Worm (Caenorhabditis elegans): ENCODE data around the gene F53A2.1.

The F53A2.1 gene

DNA sequence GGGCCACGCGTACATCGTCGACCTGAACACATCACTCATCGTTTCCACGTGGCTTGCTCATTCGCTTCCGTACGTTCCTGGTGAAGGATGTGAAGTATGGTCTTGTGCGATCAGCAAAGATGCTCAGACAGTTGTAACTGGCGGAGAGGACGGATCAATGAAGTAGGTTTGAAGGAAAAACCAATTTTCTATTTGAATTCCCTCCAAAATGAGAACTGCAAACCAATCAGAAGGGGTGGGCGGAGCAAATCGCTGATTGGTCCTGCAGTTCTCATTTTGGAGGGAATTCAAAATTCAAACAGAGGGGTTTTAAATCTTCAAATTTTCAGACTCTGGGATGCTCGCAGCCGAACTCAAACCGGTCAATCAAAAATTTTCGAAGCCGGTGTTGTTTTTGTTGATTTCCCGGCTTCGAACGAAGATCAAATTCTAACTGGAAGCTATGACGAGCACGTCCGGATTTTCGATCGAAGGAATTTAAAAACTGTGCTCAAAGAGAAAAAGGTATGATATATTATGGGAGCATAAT is 7.2 kb downstream of the F53A2.1 start:
- TF ChIP-seq ztf-28 (GFP tag; IDR thresholded peaks at IDR 0.05) (no peak), ekl-4 (GFP tag; IDR thresholded peaks at IDR 0.05) (no peak), Y95B8A.8 (GFP tag; IDR thresholded peaks at IDR 0.05) (no peak), let-526 (GFP tag; IDR thresholded peaks at IDR 0.05) (no peak), rpc-1 (optimal IDR thresholded peaks at IDR 0.05) (no peak), rpc-1 (tag; optimal IDR thresholded peaks at IDR 0.05) (no peak), bed-1 (GFP tag; IDR thresholded peaks at IDR 0.05) (no peak), tbp1 (GFP tag; optimal IDR thresholded peaks at IDR 0.05) (no peak), ztf-25 (GFP tag; IDR thresholded peaks at IDR 0.05) (no peak), sptf-2 (GFP tag; optimal IDR thresholded peaks at IDR 0.05) (no peak), sea-2 (GFP tag; IDR thresholded peaks at IDR 0.05) (no peak), C17E4.6 (GFP tag; IDR thresholded peaks at IDR 0.05) (no peak), F10E7.11 (tag; optimal IDR thresholded peaks at IDR 0.05) (no peak), egl-18 (GFP tag; IDR thresholded peaks at IDR 0.05) (no peak), lsy-27 (tag; optimal IDR thresholded peaks at IDR 0.05; ENCODE audit: borderline replicate concordance, insufficient read depth) (no peak), F33H1.4 (GFP tag; IDR thresholded peaks at IDR 0.05) (no peak), lir-1 (GFP tag; conservative IDR thresholded peaks at IDR 0.05) (no peak)

DNA sequence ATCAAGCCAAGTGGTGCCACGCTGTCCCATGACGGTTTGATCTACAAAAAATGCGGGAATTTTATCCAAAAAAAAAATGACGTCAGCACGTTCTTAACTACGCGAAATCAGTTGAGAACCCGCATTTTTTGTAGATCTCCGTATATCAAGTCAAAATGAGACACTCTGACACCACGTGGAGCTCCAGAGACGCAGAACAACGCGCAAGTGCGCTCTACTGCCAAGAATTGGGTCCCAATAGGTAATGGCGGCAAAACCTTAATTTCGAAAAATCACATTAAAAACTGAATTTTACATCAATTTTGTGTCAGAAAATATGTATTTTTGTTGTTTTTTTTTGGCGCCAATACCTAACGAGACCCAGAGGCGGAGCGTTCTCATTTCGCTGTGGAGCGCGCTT is 7.7 kb downstream of the F53A2.1 start:
- TF ChIP-seq lin-40 (tag; optimal IDR thresholded peaks at IDR 0.05) (no peak), Y53F4B.3 (GFP tag; IDR thresholded peaks at IDR 0.05) (no peak), chd-7 (tag; optimal IDR thresholded peaks at IDR 0.05) (no peak), nhr-80 (tag; optimal IDR thresholded peaks at IDR 0.05) (no peak), hmg-20 (GFP tag; IDR thresholded peaks at IDR 0.05) (no peak), B0019.2 (GFP tag; conservative IDR thresholded peaks at IDR 0.05) (no peak), ama-1 (optimal IDR thresholded peaks at IDR 0.05) (no peak), ama-1 (GFP tag; optimal IDR thresholded peaks at IDR 0.05) (no peak), lin-54 (GFP tag; optimal IDR thresholded peaks at IDR 0.05) (no peak), repo-1 (tag; optimal IDR thresholded peaks at IDR 0.05) (no peak), hlh-26 (GFP tag; conservative IDR thresholded peaks at IDR 0.05) (no peak), ceh-79 (tag; optimal IDR thresholded peaks at IDR 0.05) (no peak), nhr-179 (tag; optimal IDR thresholded peaks at IDR 0.05) (no peak), unc-130 (GFP tag; optimal IDR thresholded peaks at IDR 0.05) (no peak)

DNA sequence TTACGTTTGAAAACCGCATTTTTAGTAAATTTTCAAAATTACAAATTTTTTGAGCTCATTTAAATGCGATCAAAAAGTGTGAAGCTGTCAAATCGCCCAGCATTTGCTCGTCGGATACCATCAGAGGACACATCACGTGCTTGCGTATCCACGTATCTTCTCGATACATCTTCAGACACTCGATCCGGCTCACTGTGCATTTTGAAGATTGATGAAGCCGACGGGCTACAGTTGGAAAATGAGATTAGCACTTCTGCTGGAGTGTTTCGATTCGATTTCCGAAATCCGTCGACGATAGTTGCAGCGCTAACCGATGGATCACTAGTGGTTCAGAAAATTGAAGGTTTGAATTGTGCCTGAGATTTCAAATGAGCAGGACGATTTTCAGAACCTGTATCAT is 9.6 kb downstream of the F53A2.1 start, which contains the start of gene dph-7:
Gene dph-7, plus strand, starts transcription at position 53 of the 400 bp plus-strand sequence.
- TF ChIP-seq ztf-28 (GFP tag; IDR thresholded peaks at IDR 0.05): no peak
- TF ChIP-seq xnd-1 (tag; optimal IDR thresholded peaks at IDR 0.05): no peak
- TF ChIP-seq F10E7.11 (tag; optimal IDR thresholded peaks at IDR 0.05): no peak
- TF ChIP-seq ZK185.1 (tag; optimal IDR thresholded peaks at IDR 0.05; ENCODE audit: poor library complexity, severe bottlenecking): no peak
- TF ChIP-seq attf-5 (GFP tag; optimal IDR thresholded peaks at IDR 0.05): no peak
- no peak for TF ChIP-seq B0035.1 (tag; optimal IDR thresholded peaks at IDR 0.05)
- no peak for TF ChIP-seq him-1 (tag; optimal IDR thresholded peaks at IDR 0.05)
- TF ChIP-seq egl-18 (GFP tag; IDR thresholded peaks at IDR 0.05): no peak
- no peak for TF ChIP-seq aptf-3 (GFP tag; IDR thresholded peaks at IDR 0.05)
- no peak for TF ChIP-seq sdz-38 (tag; optimal IDR thresholded peaks at IDR 0.05)
- TF ChIP-seq lin-40 (tag; optimal IDR thresholded peaks at IDR 0.05): no peak
- TF ChIP-seq Y56A3A.18 (GFP tag; IDR thresholded peaks at IDR 0.05): no peak
- no peak for TF ChIP-seq nfya-1 (tag; optimal IDR thresholded peaks at IDR 0.05; ENCODE audit: borderline replicate concordance, insufficient read depth)
- TF ChIP-seq ccch-3 (GFP tag; optimal IDR thresholded peaks at IDR 0.05): no peak
- TF ChIP-seq Y53G8AR.9 (GFP tag; conservative IDR thresholded peaks at IDR 0.05): no peak
- TF ChIP-seq athp-1 (tag; optimal IDR thresholded peaks at IDR 0.05): no peak
